Fruit fly (Drosophila melanogaster) whole organism, wandering third instar larva: ENCODE data around the gene CG9933.

ENCODE experiments used
- Abd-B ChIP-seq: fragments of >200 bp; optimal IDR thresholded peaks from 2 replicates; lab custom pipeline; 2017; ENCODE audit warnings: missing biosample characterization, missing genetic modification characterization
- CG32264 ChIP-seq: fragments of 200-800 bp; sonication (Bioruptor generic); optimal IDR thresholded peaks from 2 replicates; lab custom pipeline; 2016; ENCODE audit warnings: missing biosample characterization, missing genetic modification characterization
- CG9705 ChIP-seq: fragments of 200-800 bp; sonication (Bioruptor generic); optimal IDR thresholded peaks from 2 replicates; lab custom pipeline; 2018; ENCODE audit warnings: missing biosample characterization, mild to moderate bottlenecking, missing genetic modification characterization
- CrebA ChIP-seq: fragments of 200-800 bp; sonication (Bioruptor generic); optimal IDR thresholded peaks from 2 replicates; lab custom pipeline; 2016; ENCODE audit warnings: missing biosample characterization, mild to moderate bottlenecking, missing genetic modification characterization, borderline replicate concordance
- Dfd ChIP-seq: fragments of >200 bp; optimal IDR thresholded peaks from 2 replicates; lab custom pipeline; 2017; ENCODE audit warnings: missing biosample characterization, missing genetic modification characterization
- Dif ChIP-seq: fragments of 200-275, 200-300 bp; sonication (Bioruptor generic); optimal IDR thresholded peaks from 2 replicates; lab custom pipeline; 2018; ENCODE audit warnings: missing biosample characterization, missing genetic modification characterization; ENCODE audit not compliant: partially characterized antibody
- GATAd ChIP-seq: sonication (Bioruptor generic); optimal IDR thresholded peaks from 2 replicates; lab custom pipeline; 2016; ENCODE audit warnings: missing biosample characterization, missing genetic modification characterization
- HLH106 ChIP-seq: fragments of 200-800 bp; optimal IDR thresholded peaks from 3 replicates; lab custom pipeline; 2019; ENCODE audit warnings: missing biosample characterization, mild to moderate bottlenecking, missing genetic modification characterization, moderate library complexity
- Hr78 ChIP-seq: fragments of >200 bp; optimal IDR thresholded peaks from 2 replicates; lab custom pipeline; 2017; ENCODE audit warnings: missing biosample characterization, missing genetic modification characterization
- Hr83 ChIP-seq: fragments of 200-300 bp; sonication (Bioruptor generic); optimal IDR thresholded peaks from 2 replicates; lab custom pipeline; 2016; ENCODE audit warnings: missing biosample characterization, mild to moderate bottlenecking, missing genetic modification characterization, moderate library complexity; ENCODE audit not compliant: poor library complexity, severe bottlenecking
- N ChIP-seq: fragments of >200 bp; optimal IDR thresholded peaks from 2 replicates; lab custom pipeline; 2018; ENCODE audit warnings: missing biosample characterization, missing external identifiers, missing genetic modification characterization
- OdsH ChIP-seq: fragments of 200-800 bp; sonication (Bioruptor generic); optimal IDR thresholded peaks from 2 replicates; lab custom pipeline; 2016; ENCODE audit warnings: missing biosample characterization, mild to moderate bottlenecking, missing genetic modification characterization
- Rel ChIP-seq, 2 experiments: fragments of 200-800 bp; sonication (Bioruptor generic) in 1 of 2; optimal IDR thresholded peaks; 2 replicates in 1 of 2; 3 replicates in 1 of 2; lab custom pipeline; 2016 to 2019; ENCODE audit warnings: mild to moderate bottlenecking in 2 of 2, missing biosample characterization in 2 of 2, missing genetic modification characterization in 2 of 2, moderate library complexity in 1 of 2
- Sp1 ChIP-seq: fragments of 200-800 bp; sonication (Bioruptor generic); optimal IDR thresholded peaks from 3 replicates; lab custom pipeline; 2019; ENCODE audit warnings: missing biosample characterization, mild to moderate bottlenecking, missing genetic modification characterization, moderate library complexity
- Vsx2 ChIP-seq: fragments of 200-300, 225-300 bp; sonication (Bioruptor generic); optimal IDR thresholded peaks from 2 replicates; lab custom pipeline; 2018; ENCODE audit warnings: missing biosample characterization, missing genetic modification characterization; ENCODE audit not compliant: partially characterized antibody
- br ChIP-seq: fragments of 200-800 bp; sonication (Bioruptor generic); optimal IDR thresholded peaks from 2 replicates; lab custom pipeline; 2016; ENCODE audit warnings: missing biosample characterization, missing genetic modification characterization
- brk ChIP-seq: fragments of 200-800 bp; sonication (Bioruptor generic); optimal IDR thresholded peaks from 2 replicates; lab custom pipeline; 2016; ENCODE audit warnings: missing biosample characterization, mild to moderate bottlenecking, missing genetic modification characterization
- dmrt93B ChIP-seq: fragments of 200-800 bp; sonication (Bioruptor generic); optimal IDR thresholded peaks from 2 replicates; lab custom pipeline; 2018; ENCODE audit warnings: missing biosample characterization, mild to moderate bottlenecking, missing genetic modification characterization
- ey ChIP-seq: fragments of 200-800 bp; sonication (Bioruptor generic); optimal IDR thresholded peaks from 2 replicates; lab custom pipeline; 2016; ENCODE audit warnings: missing biosample characterization, missing genetic modification characterization
- foxo ChIP-seq, 2 experiments: fragments of 200-800 bp; sonication (Bioruptor generic); optimal IDR thresholded peaks; 2 replicates in 1 of 2; 3 replicates in 1 of 2; lab custom pipeline; 2016 to 2017; ENCODE audit warnings: missing biosample characterization in 2 of 2, missing genetic modification characterization in 2 of 2
- fru ChIP-seq: fragments of 200-800 bp; sonication (Bioruptor generic); optimal IDR thresholded peaks from 3 replicates; lab custom pipeline; 2016; ENCODE audit warnings: missing biosample characterization, mild to moderate bottlenecking, missing genetic modification characterization
- h ChIP-seq: fragments of 200-800 bp; sonication (Bioruptor generic); optimal IDR thresholded peaks from 3 replicates; lab custom pipeline; 2016; ENCODE audit warnings: missing biosample characterization, mild to moderate bottlenecking, missing genetic modification characterization
- jim ChIP-seq: fragments of 175-275, 200-325 bp; sonication (Bioruptor generic); optimal IDR thresholded peaks from 2 replicates; lab custom pipeline; 2016; ENCODE audit warnings: missing biosample characterization, mild to moderate bottlenecking, missing genetic modification characterization
- pan ChIP-seq: fragments of >200 bp; optimal IDR thresholded peaks from 2 replicates; lab custom pipeline; 2017
- psq ChIP-seq: fragments of 200-800 bp; sonication (Bioruptor generic); optimal IDR thresholded peaks from 3 replicates; lab custom pipeline; 2017; ENCODE audit warnings: missing biosample characterization, mild to moderate bottlenecking, missing genetic modification characterization, moderate library complexity
- rgr ChIP-seq: fragments of 200-800 bp; sonication (Bioruptor generic); optimal IDR thresholded peaks from 3 replicates; lab custom pipeline; 2016; ENCODE audit warnings: missing biosample characterization, mild to moderate bottlenecking, missing genetic modification characterization
- sage ChIP-seq: fragments of 200-800 bp; sonication (Bioruptor generic); optimal IDR thresholded peaks from 2 replicates; lab custom pipeline; 2016; ENCODE audit warnings: missing biosample characterization, mild to moderate bottlenecking, missing genetic modification characterization
- sv ChIP-seq: fragments of 200-800 bp; sonication (Bioruptor generic); optimal IDR thresholded peaks from 3 replicates; lab custom pipeline; 2016; ENCODE audit warnings: missing biosample characterization, missing genetic modification characterization
- woc ChIP-seq: sonication (Bioruptor generic); optimal IDR thresholded peaks from 2 replicates; lab custom pipeline; 2016; ENCODE audit warnings: missing biosample characterization, mild to moderate bottlenecking, missing genetic modification characterization

Gene CG9933

DNA sequence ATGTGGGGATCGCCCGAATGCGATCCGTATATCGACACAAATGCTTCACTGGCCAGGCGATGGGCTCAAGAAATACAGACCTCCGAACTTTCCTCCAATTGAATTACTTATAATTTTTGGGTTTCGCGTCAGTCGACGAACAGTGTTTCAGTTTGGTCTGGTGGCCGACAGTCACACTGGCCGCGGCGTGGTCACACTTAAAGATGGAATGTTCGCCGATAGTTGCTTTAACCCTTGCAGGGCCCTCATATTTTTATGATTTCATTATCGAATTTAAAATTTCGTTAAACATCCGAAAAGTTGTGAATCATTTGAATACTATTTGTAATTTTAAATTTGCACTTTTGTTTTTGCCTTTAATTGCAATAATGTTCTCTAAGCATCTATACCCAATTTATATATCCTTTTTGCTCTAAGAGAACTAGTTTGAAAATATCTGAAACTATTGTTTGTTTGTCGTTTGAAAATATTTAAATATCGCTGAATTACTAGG lies 2.1 kb downstream of the CG9933 start, which contains the start of gene Ube4B (continued):
- peak; percentile 83 for TF ChIP-seq Hr83

dm6 chr2L:13014038-13014790 lies 6.9 kb downstream of the CG9933 start:
- TF ChIP-seq Rel (GFP tag; optimal IDR thresholded peaks at IDR 0.05; lab: Kevin White, UChicago): no peak
- TF ChIP-seq Rel (tag; optimal IDR thresholded peaks at IDR 0.05; lab: Kevin White, UChicago): peak; percentile 96
- TF ChIP-seq br: no peak
- peak; percentile 13 for TF ChIP-seq Dif
- no peak for TF ChIP-seq HLH106 (tag; lab: Kevin White, UChicago)

dm6 chr2L:13005304-13005703 lies 15.8 kb downstream of the CG9933 start:
- TF ChIP-seq N (GFP tag; lab: Kevin White, UChicago) (no peak), pan (lab: Kevin White, UChicago) (no peak), HLH106 (tag; lab: Kevin White, UChicago) (no peak), sv (GFP tag; lab: Kevin White, UChicago) (no peak), sage (no peak), rgr (no peak), dmrt93B (GFP tag; lab: Kevin White, UChicago) (no peak), Sp1 (GFP tag; lab: Kevin White, UChicago) (no peak)
- TF ChIP-seq, all 38 proteins: peak for 0

dm6 chr2L:13004059-13004870 lies 16.8 kb downstream of the CG9933 start, which contains the start of the genes Vha68-1 and mTor:
Vha68-1 (minus strand) TSS chr2L:13004107.
mTor (plus strand) TSS chr2L:13004480.
- TF ChIP-seq ey (GFP tag; lab: Kevin White, UChicago) (peak; percentile 75), GATAd (GFP tag; lab: Kevin White, UChicago) (no peak), jim (GFP tag; lab: Kevin White, UChicago) (no peak), CG9705 (GFP tag; lab: Kevin White, UChicago) (peak; percentile 46), OdsH (peak; percentile 52), psq (GFP tag; lab: Kevin White, UChicago) (peak; percentile 63), rgr (peak; percentile 77), sv (GFP tag; lab: Kevin White, UChicago) (peak; percentile 68), pan (lab: Kevin White, UChicago) (no peak), fru (GFP tag; lab: Kevin White, UChicago) (peak; percentile 63), CrebA (GFP tag; lab: Kevin White, UChicago) (no peak), Hr78 (GFP tag; lab: Kevin White, UChicago) (peak; percentile 11), CG32264 (GFP tag; lab: Kevin White, UChicago) (peak; percentile 18), Rel (GFP tag; optimal IDR thresholded peaks at IDR 0.05; lab: Kevin White, UChicago) (no peak), Rel (tag; optimal IDR thresholded peaks at IDR 0.05; lab: Kevin White, UChicago) (peak; percentile 11), h (peak; percentile 69), N (GFP tag; lab: Kevin White, UChicago) (peak; percentile 85), Hr83 (peak; percentile 44), foxo (GFP tag; optimal IDR thresholded peaks at IDR 0.05; lab: Kevin White, UChicago) (peak in 1 of 2 experiments; percentile 81), br (no peak), HLH106 (tag; lab: Kevin White, UChicago) (peak; percentile 82)

DNA sequence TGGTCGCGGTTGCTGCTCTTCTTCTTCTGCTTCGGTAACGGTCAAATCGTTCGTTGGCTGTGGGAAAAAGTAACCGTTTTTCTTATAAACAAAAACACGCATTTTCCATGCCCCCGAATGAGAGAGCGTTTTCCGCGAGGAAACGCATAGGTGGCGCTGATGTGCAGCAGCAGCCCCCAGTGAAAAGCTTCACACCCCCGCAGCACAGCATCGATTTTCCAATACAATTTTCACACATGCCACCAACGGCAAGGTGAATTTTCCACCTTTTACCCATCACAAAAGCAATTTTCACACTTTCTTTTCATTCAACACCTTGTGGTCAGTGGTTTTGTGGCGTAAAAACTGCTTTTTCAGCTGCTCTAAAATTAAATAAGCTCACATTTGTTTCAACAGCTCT lies 17.5 kb downstream of the CG9933 start:
- TF ChIP-seq CrebA (GFP tag; lab: Kevin White, UChicago) (no peak), N (GFP tag; lab: Kevin White, UChicago) (no peak)

- TF ChIP-seq Vsx2 (GFP tag; lab: Kevin White, UChicago) (no peak), brk (GFP tag; lab: Kevin White, UChicago) (no peak), Abd-B (GFP tag; lab: Kevin White, UChicago) (no peak), dmrt93B (GFP tag; lab: Kevin White, UChicago) (no peak), woc (GFP tag; lab: Kevin White, UChicago) (no peak), Rel (GFP tag; optimal IDR thresholded peaks at IDR 0.05; lab: Kevin White, UChicago) (no peak), Rel (tag; optimal IDR thresholded peaks at IDR 0.05; lab: Kevin White, UChicago) (no peak), fru (GFP tag; lab: Kevin White, UChicago) (no peak), CG9705 (GFP tag; lab: Kevin White, UChicago) (no peak), pan (lab: Kevin White, UChicago) (no peak), Dfd (no peak), CG32264 (GFP tag; lab: Kevin White, UChicago) (no peak), Hr83 (no peak), OdsH (no peak), GATAd (GFP tag; lab: Kevin White, UChicago) (no peak), jim (GFP tag; lab: Kevin White, UChicago) (no peak), Hr78 (GFP tag; lab: Kevin White, UChicago) (no peak), sage (no peak)
Observed at dm6 chr2L:13000393-13001001, 20.6 kb downstream of the CG9933 start, which contains the start of gene Yip1d1. Yip1d1 (minus strand) TSS chr2L:13000635.
